Worm (Caenorhabditis elegans): ENCODE results near the gene F25F2.1.

ce11 chrIII:4555345-4555744 lies 46.7 kb downstream of the F25F2.1 start:
- TF ChIP-seq ztf-11 (tag; optimal IDR thresholded peaks at IDR 0.05): no peak
- no peak for TF ChIP-seq unc-62 (GFP tag; optimal IDR thresholded peaks at IDR 0.05 in 1 of 2)
- no peak for TF ChIP-seq unc-62 (tag; optimal IDR thresholded peaks at IDR 0.05)
- TF ChIP-seq aha-1 (tag): no peak
